Worm (Caenorhabditis elegans): ENCODE measurements around the gene moc-6.

ce11 chrIII:5217511-5217910, 21.7 kb downstream of the moc-6 start, which contains the start of gene cutl-19:
- TF ChIP-seq snpc-4 (tag; optimal IDR thresholded peaks at IDR 0.05) (no peak), lin-13 (tag; optimal IDR thresholded peaks at IDR 0.05) (no peak), nhr-237 (tag; optimal IDR thresholded peaks at IDR 0.05) (no peak)

Data from whole organism, mixed stage, embryonic.